Fruit fly (Drosophila melanogaster): ENCODE results near the gene CG33700.
A peak's percentile ranks its signal among the peaks of the same experiment; 100 is the strongest.

CG33700 gene

DNA sequence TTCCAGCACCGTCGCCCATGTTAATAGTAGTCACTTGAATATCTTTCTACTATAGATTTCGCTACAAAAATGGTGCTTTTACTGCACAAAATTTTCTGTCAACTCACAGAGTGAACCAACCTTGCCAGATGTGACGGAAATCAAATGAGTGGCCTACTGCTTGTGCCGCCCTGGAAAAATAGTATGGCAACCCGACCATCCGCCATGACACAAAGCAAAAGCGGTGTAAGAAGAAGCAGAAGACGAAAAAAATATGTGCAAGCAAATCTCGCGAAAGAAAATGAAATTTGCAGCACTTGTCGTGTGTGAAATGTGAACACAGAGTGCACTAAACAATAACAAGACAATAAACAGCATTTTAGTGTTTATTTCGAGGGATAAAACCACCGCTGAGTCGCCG, 48.5 kb downstream of the CG33700 start, which contains the start of the genes Uch-L5 and Jarid2 (continued):
- TF ChIP-seq Dbx (GFP tag; IDR thresholded peaks at IDR 0.05) (0 out of 3 replicates have a peak, but pooled peaks have one; percentile 17), Gug (GFP tag; IDR thresholded peaks at IDR 0.05) (peak; percentile 41; the same call in 1 of the 4 replicates), CG1603 (tag; optimal IDR thresholded peaks at IDR 0.05) (peak; percentile 91), seq (GFP tag; IDR thresholded peaks at IDR 0.05) (no peak), Sin3A (optimal IDR thresholded peaks at IDR 0.05) (peak; percentile 79), bbx (GFP tag; IDR thresholded peaks at IDR 0.05; ENCODE audit: partially characterized antibody) (0 out of 2 replicates have a peak, but pooled peaks have one; percentile 19), CG10321 (GFP tag; IDR thresholded peaks at IDR 0.05) (no peak), CG13424 (tag; optimal IDR thresholded peaks at IDR 0.05) (peak; percentile 36), sug (tag; optimal IDR thresholded peaks at IDR 0.05) (peak; percentile 46), TFAM (GFP tag; optimal IDR thresholded peaks at IDR 0.05) (no peak), ttk (GFP tag; IDR thresholded peaks at IDR 0.05) (no peak), CG6175 (GFP tag; IDR thresholded peaks at IDR 0.05) (no peak), Ets65A (GFP tag) (peak; percentile 95), Hr39 (optimal IDR thresholded peaks at IDR 0.05) (no peak), chn (GFP tag; optimal IDR thresholded peaks at IDR 0.05) (peak; percentile 65), Med (GFP tag) (peak; percentile 94), CG1602 (GFP tag; optimal IDR thresholded peaks at IDR 0.05) (no peak), CG11696 (GFP tag; IDR thresholded peaks at IDR 0.05) (no peak), D (optimal IDR thresholded peaks at IDR 0.05) (no peak), D (GFP tag; optimal IDR thresholded peaks at IDR 0.05) (no peak), CG31388 (GFP tag; optimal IDR thresholded peaks at IDR 0.05) (no peak), CG10147 (GFP tag; optimal IDR thresholded peaks at IDR 0.05) (no peak), Lim3 (GFP tag; IDR thresholded peaks at IDR 0.05) (no peak), CG4854 (GFP tag; optimal IDR thresholded peaks at IDR 0.05) (peak; percentile 17), Nf-YC (tag; optimal IDR thresholded peaks at IDR 0.05) (peak; percentile 46), ac (GFP tag; optimal IDR thresholded peaks at IDR 0.05) (no peak), eve (GFP tag; optimal IDR thresholded peaks at IDR 0.05) (no peak), dpn (GFP tag; optimal IDR thresholded peaks at IDR 0.05) (peak; percentile 33 to 57), CG14860 (GFP tag; IDR thresholded peaks at IDR 0.05; ENCODE audit: partially characterized antibody) (no peak), CG11085 (GFP tag; IDR thresholded peaks at IDR 0.05) (no peak), CG3726 (GFP tag; IDR thresholded peaks at IDR 0.05) (no peak), Eip74EF (GFP tag; optimal IDR thresholded peaks at IDR 0.05) (no peak), CG13624 (GFP tag; optimal IDR thresholded peaks at IDR 0.05) (peak; percentile 65), CG6683 (GFP tag; optimal IDR thresholded peaks at IDR 0.05) (no peak), sim (GFP tag; IDR thresholded peaks at IDR 0.05) (no peak), Dad (GFP tag; optimal IDR thresholded peaks at IDR 0.05) (peak; percentile 51), CG14014 (GFP tag; IDR thresholded peaks at IDR 0.05) (no peak), CG3065 (GFP tag; optimal IDR thresholded peaks at IDR 0.05) (no peak), CG12071 (GFP tag; optimal IDR thresholded peaks at IDR 0.05) (no peak), Stat92E (GFP tag; optimal IDR thresholded peaks at IDR 0.05) (peak in 1 of 3 experiments; percentile 42), Optix (GFP tag; IDR thresholded peaks at IDR 0.05) (0 out of 3 replicates have a peak, but pooled peaks have one; percentile 37), Drgx (GFP tag; IDR thresholded peaks at IDR 0.05) (peak; percentile 31; the same call in 1 of the 2 replicates), C15 (GFP tag; IDR thresholded peaks at IDR 0.05) (no peak), CG3407 (GFP tag; optimal IDR thresholded peaks at IDR 0.05) (peak; percentile 22), psq (GFP tag; optimal IDR thresholded peaks at IDR 0.05) (peak; percentile 53), E2f1 (GFP tag; IDR thresholded peaks at IDR 0.05) (no peak), NC2α (GFP tag; optimal IDR thresholded peaks at IDR 0.05) (no peak), dimm (GFP tag; IDR thresholded peaks at IDR 0.05) (no peak), CG14710 (tag; optimal IDR thresholded peaks at IDR 0.05) (peak; percentile 68), CG2199 (GFP tag; IDR thresholded peaks at IDR 0.05) (no peak), HLH54F (GFP tag; optimal IDR thresholded peaks at IDR 0.05) (peak; percentile 70), wor (GFP tag; IDR thresholded peaks at IDR 0.05) (no peak), Ptx1 (GFP tag; IDR thresholded peaks at IDR 0.05) (0 out of 2 replicates have a peak, but pooled peaks have one; percentile 23)

Data from whole organism, embryonic.